Worm (Caenorhabditis elegans): Measurements from ENCODE around the gene uba-1.

Gene uba-1

DNA sequence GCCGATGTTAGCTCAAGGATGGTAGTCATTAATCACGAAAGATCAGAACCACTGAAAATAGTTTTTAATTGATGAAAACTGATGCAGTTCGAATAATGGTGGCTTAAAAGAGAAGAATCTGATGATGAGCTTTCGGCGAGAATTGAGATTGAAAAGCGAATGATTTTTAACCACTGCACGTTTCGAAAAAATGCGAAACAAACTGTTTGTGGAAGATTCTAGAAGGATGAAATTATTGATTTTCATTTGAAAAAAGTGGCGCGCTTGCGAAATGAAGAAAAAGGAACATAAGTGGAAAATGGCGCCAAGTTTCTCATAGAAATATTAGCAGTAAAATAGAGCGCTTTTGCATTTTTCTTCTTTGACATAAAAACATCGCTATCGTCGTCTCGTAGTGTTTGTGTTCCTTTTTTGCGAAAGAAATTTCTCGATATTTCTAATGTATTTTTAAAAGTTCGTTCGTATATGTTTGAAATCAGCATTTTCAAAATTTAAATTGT lies at the start of gene uba-1:
Gene uba-1, minus strand, starts transcription at position 51 of the 500 bp plus-strand sequence.
- TF ChIP-seq ama-1 (optimal IDR thresholded peaks at IDR 0.05): peak; percentile 77
- TF ChIP-seq T20F7.1 (GFP tag; optimal IDR thresholded peaks at IDR 0.05): peak; percentile 78
- peak; percentile 19 for TF ChIP-seq nhr-28 (tag; optimal IDR thresholded peaks at IDR 0.05)
- TF ChIP-seq lir-3 (tag; optimal IDR thresholded peaks at IDR 0.05): no peak
- peak; percentile 28; the same call in 1 of the 2 replicates for TF ChIP-seq hmg-1.1 (GFP tag; IDR thresholded peaks at IDR 0.05)
- peak; percentile 36 for TF ChIP-seq nhr-25 (tag; optimal IDR thresholded peaks at IDR 0.05; ENCODE audit: borderline replicate concordance, insufficient read depth)
- TF ChIP-seq attf-4 (tag; optimal IDR thresholded peaks at IDR 0.05): no peak
- TF ChIP-seq zip-2 (tag; optimal IDR thresholded peaks at IDR 0.05): peak; percentile 61
- peak; percentile 13 for TF ChIP-seq hlh-11 (tag; optimal IDR thresholded peaks at IDR 0.05)
- no peak for TF ChIP-seq mxl-3 (GFP tag; optimal IDR thresholded peaks at IDR 0.05)
- 0 out of 2 replicates have a peak, but pooled peaks have one; percentile 41 for TF ChIP-seq nhr-42 (GFP tag; IDR thresholded peaks at IDR 0.05)
- 0 out of 2 replicates have a peak, but pooled peaks have one; percentile 18 for TF ChIP-seq Y105C5A.15 (GFP tag; IDR thresholded peaks at IDR 0.05)
- TF ChIP-seq lin-38 (GFP tag; IDR thresholded peaks at IDR 0.05): peak; percentile 81
- peak; percentile 80 for TF ChIP-seq mep-1 (tag; optimal IDR thresholded peaks at IDR 0.05)
- TF ChIP-seq tra-1 (GFP tag; IDR thresholded peaks at IDR 0.05): no peak
- TF ChIP-seq hif-1 (tag; optimal IDR thresholded peaks at IDR 0.05): no peak
- peak; percentile 52 for TF ChIP-seq dpl-1 (GFP tag; optimal IDR thresholded peaks at IDR 0.05)
- TF ChIP-seq dmd-8 (GFP tag; IDR thresholded peaks at IDR 0.05): no peak
- TF ChIP-seq egl-43 (GFP tag; IDR thresholded peaks at IDR 0.05): 0 out of 2 replicates have a peak, but pooled peaks have one; percentile 19
- no peak for TF ChIP-seq mxl-2 (GFP tag; conservative IDR thresholded peaks at IDR 0.05)
- TF ChIP-seq ceh-28 (tag; optimal IDR thresholded peaks at IDR 0.05): no peak
- peak; percentile 87 for TF ChIP-seq dve-1 (tag; optimal IDR thresholded peaks at IDR 0.05; ENCODE audit: insufficient read depth)
- TF ChIP-seq unc-130 (GFP tag; optimal IDR thresholded peaks at IDR 0.05): peak; percentile 51
- 0 out of 2 replicates have a peak, but pooled peaks have one; percentile 15 for TF ChIP-seq vab-7 (GFP tag; IDR thresholded peaks at IDR 0.05)
- TF ChIP-seq madf-5 (GFP tag; IDR thresholded peaks at IDR 0.05): 0 out of 4 replicates have a peak, but pooled peaks of 1 of the 2 experiments have one; percentile 27
- TF ChIP-seq nhr-77 (tag; optimal IDR thresholded peaks at IDR 0.05): peak; percentile 19
- TF ChIP-seq ceh-20 (GFP tag; IDR thresholded peaks at IDR 0.05): 0 out of 2 replicates have a peak, but pooled peaks have one; percentile 24
- 0 out of 2 replicates have a peak, but pooled peaks have one; percentile 51 for TF ChIP-seq pha-4 (GFP tag; IDR thresholded peaks at IDR 0.05)
- peak; percentile 15 for TF ChIP-seq pha-4 (tag; optimal IDR thresholded peaks at IDR 0.05)
- TF ChIP-seq dmd-6 (GFP tag; IDR thresholded peaks at IDR 0.05): peak; percentile 21; the same call in 1 of the 2 replicates
- TF ChIP-seq daf-16 (GFP tag; optimal IDR thresholded peaks at IDR 0.05): peak in 1 of 2 experiments; percentile 45
- peak; percentile 65 for TF ChIP-seq daf-16 (tag; optimal IDR thresholded peaks at IDR 0.05)
- TF ChIP-seq nhr-11 (tag; optimal IDR thresholded peaks at IDR 0.05): no peak
- peak; percentile 57 for TF ChIP-seq mes-2 (tag; optimal IDR thresholded peaks at IDR 0.05; ENCODE audit: poor library complexity, severe bottlenecking)
- peak; percentile 4 for TF ChIP-seq duxl-1 (tag; optimal IDR thresholded peaks at IDR 0.05; ENCODE audit: poor library complexity)
- 0 out of 2 replicates have a peak, but pooled peaks have one; percentile 43 for TF ChIP-seq snpc-1.2 (GFP tag; IDR thresholded peaks at IDR 0.05)
- TF ChIP-seq daf-19 (GFP tag; conservative IDR thresholded peaks at IDR 0.05): peak; percentile 73; the same call in 1 of the 2 replicates
- TF ChIP-seq ctbp-1 (GFP tag; IDR thresholded peaks at IDR 0.05): 0 out of 2 replicates have a peak, but pooled peaks have one; percentile 14
- TF ChIP-seq hlh-30 (tag; optimal IDR thresholded peaks at IDR 0.05; ENCODE audit: insufficient read depth): peak; percentile 9
- no peak for TF ChIP-seq lin-29 (GFP tag; IDR thresholded peaks at IDR 0.05)
- TF ChIP-seq nhr-48 (tag; optimal IDR thresholded peaks at IDR 0.05): peak; percentile 53
- peak; percentile 77 for TF ChIP-seq nhr-102 (tag; optimal IDR thresholded peaks at IDR 0.05)
- TF ChIP-seq Y75B8A.6 (GFP tag; IDR thresholded peaks at IDR 0.05): 0 out of 2 replicates have a peak, but pooled peaks have one; percentile 40
- peak; percentile 75 for TF ChIP-seq T26A8.4 (GFP tag; IDR thresholded peaks at IDR 0.05)
- TF ChIP-seq zfp-3 (GFP tag; conservative IDR thresholded peaks at IDR 0.05): peak; percentile 92
- peak; percentile 56 for TF ChIP-seq rbr-2 (tag; optimal IDR thresholded peaks at IDR 0.05)
- TF ChIP-seq spr-1 (tag; optimal IDR thresholded peaks at IDR 0.05): peak; percentile 13
- TF ChIP-seq ZK546.5 (tag; optimal IDR thresholded peaks at IDR 0.05): no peak
- TF ChIP-seq lsy-2 (tag; optimal IDR thresholded peaks at IDR 0.05): peak in 1 of 2 experiments; percentile 69
